Worm (Caenorhabditis elegans) whole organism, midembryonic: Measurements from ENCODE around the gene Y48A6C.8.
A peak's percentile ranks its signal among the peaks of the same experiment; 100 is the strongest.

Experiments
- T22C8.4 ChIP-seq: fragments of 200-800 bp; sonication (Bioruptor generic); IDR thresholded peaks from 2 replicates; pipeline ENCODE4 v1.3.6; 2022; ENCODE audit warnings: missing genetic modification characterization, missing compliant biosample characterization
- cog-1 ChIP-seq: sonication (generic microtip); optimal IDR thresholded peaks from 2 replicates; lab custom pipeline; 2016; ENCODE audit warnings: missing genetic modification characterization, missing compliant biosample characterization
- flt-1 ChIP-seq: fragments of 200-800 bp; sonication (Bioruptor generic); IDR thresholded peaks from 2 replicates; pipeline ENCODE4 v1.3.6; 2022; ENCODE audit warnings: missing genetic modification characterization, missing compliant biosample characterization
- klf-2 ChIP-seq: fragments of 200-800 bp; sonication (Bioruptor generic); conservative IDR thresholded peaks from 2 replicates; pipeline ENCODE4 v1.3.6; 2022; ENCODE audit warnings: missing genetic modification reagents, missing genetic modification characterization, missing compliant biosample characterization
- med-1 ChIP-seq: sonication (generic microtip); optimal IDR thresholded peaks from 2 replicates; lab custom pipeline; 2017; ENCODE audit warnings: missing genetic modification characterization, mild to moderate bottlenecking, missing compliant biosample characterization, antibody characterized with exemption, missing genetic modification reagents; ENCODE audit not compliant: insufficient read depth
- ref-1 ChIP-seq: fragments of 200-800 bp; sonication (Bioruptor generic); conservative IDR thresholded peaks from 2 replicates; pipeline ENCODE4 v1.3.6; 2022; ENCODE audit warnings: missing genetic modification reagents, missing genetic modification characterization, missing compliant biosample characterization
- tab-1 ChIP-seq: fragments of 200-800 bp; sonication (Bioruptor generic); IDR thresholded peaks from 2 replicates; pipeline ENCODE4 v1.3.6; 2022; ENCODE audit warnings: missing genetic modification characterization, missing compliant biosample characterization
- ztf-23 ChIP-seq: fragments of 200-800 bp; sonication (Bioruptor generic); IDR thresholded peaks from 2 replicates; pipeline ENCODE4 v1.3.6; 2022; ENCODE audit warnings: missing genetic modification reagents, missing genetic modification characterization, missing compliant biosample characterization
- ztf-29 ChIP-seq: fragments of 200-800 bp; sonication (Bioruptor generic); IDR thresholded peaks from 2 replicates; pipeline ENCODE4 v1.3.6; 2022; ENCODE audit warnings: missing genetic modification reagents, missing genetic modification characterization, missing compliant biosample characterization

DNA sequence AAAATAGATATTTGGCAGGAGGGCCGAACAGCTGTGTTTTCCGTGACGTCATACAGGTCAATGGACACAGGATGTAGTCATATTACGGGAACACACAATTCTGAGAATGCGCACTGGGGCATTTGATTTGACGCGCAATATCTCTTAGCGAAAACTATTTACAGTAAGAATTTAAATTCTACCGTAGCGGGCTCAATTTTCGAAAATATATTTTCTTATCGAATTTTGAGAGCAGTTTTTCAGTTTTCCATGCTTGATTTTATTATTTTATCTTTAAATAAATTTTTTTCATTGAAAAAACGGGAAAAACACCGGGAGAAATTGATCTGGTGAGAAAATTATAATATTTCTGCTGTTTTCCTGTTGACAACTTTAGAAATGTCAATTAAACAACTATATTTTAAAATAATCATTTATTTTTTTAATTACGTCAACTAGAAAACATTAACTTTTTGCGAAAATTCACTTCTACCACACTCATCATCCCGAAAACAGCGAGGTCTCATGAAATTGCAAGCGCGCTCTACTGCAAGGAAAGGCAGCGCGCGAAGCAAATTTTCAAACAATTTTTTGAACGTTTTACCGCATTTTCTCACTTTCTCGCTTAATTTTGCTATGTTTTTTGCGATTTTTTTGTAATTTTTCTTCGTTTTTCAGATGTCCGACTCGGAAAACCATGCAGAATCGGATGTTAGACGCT, 14.5 kb upstream of the Y48A6C.8 start, which contains the start of the genes Y47D3A.1 and pola-1:
- TF ChIP-seq flt-1 (GFP tag; lab: Robert Waterston, UW) (peak; percentile 79), tab-1 (no peak), ref-1 (GFP tag; lab: Robert Waterston, UW) (no peak), klf-2 (GFP tag; lab: Robert Waterston, UW) (0 out of 2 replicates have a peak, but pooled peaks have one; percentile 60), ztf-29 (GFP tag; lab: Robert Waterston, UW) (no peak), T22C8.4 (GFP tag; lab: Robert Waterston, UW) (no peak), ztf-23 (GFP tag; lab: Robert Waterston, UW) (peak; percentile 84), med-1 (GFP tag; lab: Kevin White, UChicago) (no peak), cog-1 (tag; lab: Kevin White, UChicago) (peak; percentile 69)
